Worm (Caenorhabditis elegans) whole organism, L3 larva: Measurements from ENCODE around the gene yars-2.

Experiments used
- ama-1 ChIP-seq: fragments of 150-350 bp; optimal IDR thresholded peaks from 2 replicates; lab custom pipeline; 2018
- ceh-16 ChIP-seq: sonication (generic microtip); optimal IDR thresholded peaks from 2 replicates; lab custom pipeline; 2017; ENCODE audit warnings: missing biosample characterization, missing genetic modification characterization
- egl-27 ChIP-seq: sonication (generic microtip); optimal IDR thresholded peaks from 4 replicates; lab custom pipeline; 2017; ENCODE audit warnings: missing biosample characterization, missing genetic modification reagents, missing genetic modification characterization
- elt-3 ChIP-seq, 3 experiments: fragments of 150-350 bp in 1 of 3; sonication (generic microtip) in 2 of 3; optimal IDR thresholded peaks; 2 replicates in 2 of 3; 4 replicates in 1 of 3; lab custom pipeline; 2014 to 2017; ENCODE audit warnings: missing biosample characterization in 3 of 3, missing genetic modification characterization in 3 of 3
- fos-1 ChIP-seq: fragments of 150-350 bp; optimal IDR thresholded peaks from 2 replicates; lab custom pipeline; 2014; ENCODE audit warnings: missing biosample characterization, missing genetic modification characterization
- mdl-1 ChIP-seq: fragments of 150-350 bp; optimal IDR thresholded peaks from 2 replicates; lab custom pipeline; 2014; ENCODE audit warnings: missing biosample characterization, missing genetic modification characterization
- nhr-76 ChIP-seq: fragments of 150-350 bp; sonication (generic microtip); optimal IDR thresholded peaks from 5 replicates; lab custom pipeline; 2014; ENCODE audit warnings: missing biosample characterization, missing genetic modification characterization
- ztf-4 ChIP-seq: fragments of 150-350 bp; optimal IDR thresholded peaks from 2 replicates; lab custom pipeline; 2014; ENCODE audit warnings: missing biosample characterization, missing genetic modification characterization

ce11 chrIV:4665079-4665478 lies 47.3 kb downstream of the yars-2 start, which contains the start of gene F29B9.1:
- no peak for TF ChIP-seq fos-1 (tag; lab: Kevin White, UChicago)
- TF ChIP-seq ceh-16 (tag; lab: Kevin White, UChicago) = no peak
- no peak for TF ChIP-seq nhr-76 (tag; lab: Kevin White, UChicago)
- TF ChIP-seq egl-27 = no peak
- TF ChIP-seq elt-3 (tag; optimal IDR thresholded peaks at IDR 0.05; lab: Kevin White, UChicago) = no peak
- TF ChIP-seq ztf-4 (tag; lab: Kevin White, UChicago) = no peak
- TF ChIP-seq ama-1 = no peak
- no peak for TF ChIP-seq mdl-1 (tag; lab: Kevin White, UChicago)
